Fruit fly (Drosophila melanogaster) whole organism, embryonic: ENCODE measurements around the gene trx.

Experiments used
- Awh ChIP-seq: fragments of 200-800 bp; sonication (Bioruptor generic); IDR thresholded peaks from 2 replicates; pipeline ENCODE4, ENCODE4 v1.3.6; 2022; ENCODE audit warnings: missing biosample characterization, missing genetic modification characterization
- B-H1 ChIP-seq: fragments of 200-800 bp; sonication (Bioruptor generic); IDR thresholded peaks from 3 replicates; pipeline ENCODE4 v1.3.6; 2022; ENCODE audit warnings: missing biosample characterization, missing genetic modification characterization
- B-H2 ChIP-seq: fragments of 200-800 bp; sonication (Bioruptor generic); optimal IDR thresholded peaks from 2 replicates; lab custom pipeline; 2018; ENCODE audit warnings: missing biosample characterization, mild to moderate bottlenecking, missing genetic modification characterization
- C15 ChIP-seq: fragments of 200-800 bp; sonication (Bioruptor generic); IDR thresholded peaks from 3 replicates; pipeline ENCODE4 v1.3.6; 2022; ENCODE audit warnings: missing biosample characterization, missing genetic modification characterization
- CG1024 ChIP-seq: fragments of 200-800 bp; sonication (Bioruptor generic); IDR thresholded peaks from 2 replicates; pipeline ENCODE4 v1.3.6; 2022; ENCODE audit warnings: missing biosample characterization, missing genetic modification characterization
- CG10654 ChIP-seq: fragments of 200-800 bp; sonication (Bioruptor generic); optimal IDR thresholded peaks from 2 replicates; lab custom pipeline; 2016; ENCODE audit warnings: missing biosample characterization, missing genetic modification characterization
- CG11398 ChIP-seq: fragments of 200-800 bp; sonication (Bioruptor generic); optimal IDR thresholded peaks from 2 replicates; lab custom pipeline; 2016; ENCODE audit warnings: missing biosample characterization, missing genetic modification characterization
- CG11456 ChIP-seq: fragments of 200-800 bp; sonication (Bioruptor generic); IDR thresholded peaks from 3 replicates; pipeline ENCODE4 v1.3.6; 2022; ENCODE audit warnings: missing biosample characterization, missing genetic modification characterization
- CG13424 ChIP-seq: fragments of 200-800 bp; sonication (Bioruptor generic); optimal IDR thresholded peaks from 2 replicates; lab custom pipeline; 2019; ENCODE audit warnings: missing biosample characterization, mild to moderate bottlenecking, missing genetic modification characterization, moderate library complexity
- CG14050 ChIP-seq: fragments of 200-800 bp; sonication (Bioruptor generic); IDR thresholded peaks from 3 replicates; pipeline ENCODE4 v1.3.6; 2022; ENCODE audit warnings: missing biosample characterization, missing genetic modification characterization
- CG17186 ChIP-seq: fragments of 200-800 bp; sonication (Bioruptor generic); optimal IDR thresholded peaks from 3 replicates; lab custom pipeline; 2017; ENCODE audit warnings: missing biosample characterization, missing genetic modification reagents, missing genetic modification characterization
- CG17385 ChIP-seq: fragments of 200-800 bp; sonication (Bioruptor generic); optimal IDR thresholded peaks from 3 replicates; lab custom pipeline; 2018; ENCODE audit warnings: missing biosample characterization, mild to moderate bottlenecking, missing genetic modification characterization
- CG2116 ChIP-seq: fragments of 200-800 bp; sonication (Bioruptor generic); optimal IDR thresholded peaks from 3 replicates; lab custom pipeline; 2018; ENCODE audit warnings: missing biosample characterization, mild to moderate bottlenecking, missing genetic modification characterization
- CG2120 ChIP-seq: fragments of 200-800 bp; sonication (Bioruptor generic); optimal IDR thresholded peaks from 3 replicates; lab custom pipeline; 2016; ENCODE audit warnings: missing biosample characterization, missing genetic modification characterization
- CG3065 ChIP-seq: fragments of 200-800 bp; sonication (Bioruptor generic); optimal IDR thresholded peaks from 2 replicates; lab custom pipeline; 2016; ENCODE audit warnings: missing biosample characterization, missing genetic modification characterization
- CG4617 ChIP-seq: fragments of 200-800 bp; sonication (Bioruptor generic); optimal IDR thresholded peaks from 3 replicates; lab custom pipeline; 2016; ENCODE audit warnings: missing biosample characterization, missing genetic modification characterization, borderline replicate concordance
- CG6175 ChIP-seq: fragments of 200-800 bp; sonication (Bioruptor generic); IDR thresholded peaks from 3 replicates; pipeline ENCODE4 v1.3.6; 2022; ENCODE audit warnings: missing biosample characterization, missing genetic modification characterization
- CG6272 ChIP-seq: fragments of 200-800 bp; sonication (Bioruptor generic); IDR thresholded peaks from 2 replicates; pipeline ENCODE4 v1.3.6; 2022; ENCODE audit warnings: missing biosample characterization, missing genetic modification characterization
- CG6813 ChIP-seq: fragments of 200-800 bp; sonication (Bioruptor generic); optimal IDR thresholded peaks from 2 replicates; lab custom pipeline; 2017; ENCODE audit warnings: missing biosample characterization, missing genetic modification characterization, mild to moderate bottlenecking, moderate library complexity, missing genetic modification reagents
- CG8478 ChIP-seq: fragments of >200 bp; optimal IDR thresholded peaks from 2 replicates; lab custom pipeline; 2018
- CG8924 ChIP-seq: fragments of 200-800 bp; optimal IDR thresholded peaks from 3 replicates; lab custom pipeline; 2019; ENCODE audit warnings: missing biosample characterization, mild to moderate bottlenecking, missing genetic modification characterization, moderate library complexity
- CG9727 ChIP-seq: fragments of 200-800 bp; sonication (Bioruptor generic); optimal IDR thresholded peaks from 3 replicates; lab custom pipeline; 2017; ENCODE audit warnings: missing biosample characterization, mild to moderate bottlenecking, missing genetic modification characterization
- CG9876 ChIP-seq: fragments of 200-800 bp; sonication (Bioruptor generic); optimal IDR thresholded peaks from 2 replicates; lab custom pipeline; 2016; ENCODE audit warnings: missing biosample characterization, missing genetic modification characterization
- CG9932 ChIP-seq: fragments of 200-800 bp; sonication (Bioruptor generic); IDR thresholded peaks from 2 replicates; pipeline ENCODE4 v1.3.6; 2022; ENCODE audit warnings: missing biosample characterization, missing genetic modification characterization
- NC2β ChIP-seq: fragments of 200-800 bp; sonication (Bioruptor generic); optimal IDR thresholded peaks from 2 replicates; lab custom pipeline; 2016; ENCODE audit warnings: missing biosample characterization, missing genetic modification characterization
- Optix ChIP-seq: fragments of 200-800 bp; sonication (Bioruptor generic); IDR thresholded peaks from 3 replicates; pipeline ENCODE4 v1.3.6; 2022; ENCODE audit warnings: missing biosample characterization, missing genetic modification characterization
- Ptx1 ChIP-seq: fragments of 200-800 bp; sonication (Bioruptor generic); IDR thresholded peaks from 2 replicates; pipeline ENCODE4 v1.3.6; 2022; ENCODE audit warnings: missing biosample characterization, missing genetic modification characterization
- Sin3A ChIP-seq: fragments of >200 bp; optimal IDR thresholded peaks from 2 replicates; lab custom pipeline; 2018
- Taf1 ChIP-seq: fragments of 200-800 bp; sonication (Bioruptor generic); IDR thresholded peaks from 2 replicates; pipeline ENCODE4 v1.3.6; 2022; ENCODE audit warnings: missing biosample characterization, missing genetic modification characterization
- Usf ChIP-seq: fragments of 200-800 bp; sonication (Bioruptor generic); optimal IDR thresholded peaks from 2 replicates; lab custom pipeline; 2017; ENCODE audit warnings: missing genotype, missing biosample characterization, missing genetic modification characterization
- abd-A ChIP-seq: fragments of 200-800 bp; sonication (Bioruptor generic); optimal IDR thresholded peaks from 3 replicates; lab custom pipeline; 2019; ENCODE audit warnings: missing biosample characterization, mild to moderate bottlenecking, missing genetic modification characterization, moderate library complexity
- al ChIP-seq: fragments of 200-800 bp; sonication (Bioruptor generic); IDR thresholded peaks from 2 replicates; pipeline ENCODE4 v1.3.6; 2022; ENCODE audit warnings: missing biosample characterization, missing genetic modification characterization
- cas ChIP-seq: fragments of 200-800 bp; sonication (Bioruptor generic); IDR thresholded peaks from 2 replicates; pipeline ENCODE4 v1.3.6; 2022; ENCODE audit warnings: missing biosample characterization, missing genetic modification characterization
- danr ChIP-seq: fragments of 200-800 bp; sonication (Bioruptor generic); IDR thresholded peaks from 2 replicates; pipeline ENCODE4 v1.3.6; 2022; ENCODE audit warnings: missing biosample characterization, missing genetic modification characterization
- dmrt11E ChIP-seq: fragments of 200-800 bp; sonication (Bioruptor generic); optimal IDR thresholded peaks from 3 replicates; lab custom pipeline; 2018; ENCODE audit warnings: missing biosample characterization, mild to moderate bottlenecking, missing genetic modification characterization, moderate library complexity
- dmrt99B ChIP-seq: fragments of 200-800 bp; sonication (Bioruptor generic); optimal IDR thresholded peaks from 2 replicates; lab custom pipeline; 2018; ENCODE audit warnings: missing biosample characterization, mild to moderate bottlenecking, missing genetic modification characterization, moderate library complexity
- dysf ChIP-seq: fragments of 200-800 bp; sonication (Bioruptor generic); IDR thresholded peaks from 3 replicates; pipeline ENCODE4 v1.3.6; 2022; ENCODE audit warnings: missing biosample characterization, missing genetic modification characterization
- ftz-f1 ChIP-seq: fragments of 200-800 bp; sonication (Bioruptor generic); optimal IDR thresholded peaks from 2 replicates; lab custom pipeline; 2016; ENCODE audit warnings: missing biosample characterization, missing genetic modification characterization
- fu2 ChIP-seq: fragments of 200-800 bp; sonication (Bioruptor generic); optimal IDR thresholded peaks from 2 replicates; lab custom pipeline; 2016; ENCODE audit warnings: missing biosample characterization, missing genetic modification characterization
- gce ChIP-seq: fragments of 200-800 bp; sonication (Bioruptor generic); IDR thresholded peaks from 3 replicates; pipeline ENCODE4 v1.3.6; 2022; ENCODE audit warnings: missing biosample characterization, missing genetic modification characterization
- lbe ChIP-seq: fragments of 200-800 bp; sonication (Bioruptor generic); optimal IDR thresholded peaks from 2 replicates; lab custom pipeline; 2016; ENCODE audit warnings: missing biosample characterization, mild to moderate bottlenecking, missing genetic modification characterization
- lilli ChIP-seq: fragments of 200-800 bp; sonication (Bioruptor generic); optimal IDR thresholded peaks from 3 replicates; lab custom pipeline; 2016; ENCODE audit warnings: missing biosample characterization, missing genetic modification characterization
- lmd ChIP-seq: fragments of 200-800 bp; sonication (Bioruptor generic); IDR thresholded peaks from 2 replicates; pipeline ENCODE4 v1.3.6; 2022; ENCODE audit warnings: missing biosample characterization, missing genetic modification characterization
- mirr ChIP-seq: fragments of 200-800 bp; sonication (Bioruptor generic); optimal IDR thresholded peaks from 3 replicates; lab custom pipeline; 2018; ENCODE audit warnings: missing biosample characterization, mild to moderate bottlenecking, missing genetic modification characterization
- pan ChIP-seq, 4 experiments: fragments of >200 bp in 3 of 4; fragments of 200-800 bp in 1 of 4; sonication (Bioruptor generic) in 1 of 4; optimal IDR thresholded peaks in 3 of 4; IDR thresholded peaks in 1 of 4; 2 replicates each; pipeline versions ENCODE4 v1.3.6 to Lab custom; 2017 to 2022; ENCODE audit warnings: missing biosample characterization in 2 of 4, missing genetic modification characterization in 2 of 4, mixed read lengths in 1 of 4
- pfk ChIP-seq: fragments of 200-800 bp; sonication (Bioruptor generic); optimal IDR thresholded peaks from 2 replicates; lab custom pipeline; 2018; ENCODE audit warnings: missing biosample characterization, mild to moderate bottlenecking, missing genetic modification characterization, moderate library complexity
- pho ChIP-seq: fragments of 200-800 bp; sonication (Bioruptor generic); optimal IDR thresholded peaks from 2 replicates; lab custom pipeline; 2016; ENCODE audit warnings: missing biosample characterization, missing genetic modification characterization
- phol ChIP-seq: fragments of 200-800 bp; sonication (Bioruptor generic); optimal IDR thresholded peaks from 3 replicates; lab custom pipeline; 2018; ENCODE audit warnings: missing biosample characterization, mild to moderate bottlenecking, missing genetic modification characterization, moderate library complexity
- pzg ChIP-seq: fragments of 200-800 bp; sonication (Bioruptor generic); optimal IDR thresholded peaks from 3 replicates; lab custom pipeline; 2018; ENCODE audit warnings: missing biosample characterization, mild to moderate bottlenecking, missing genetic modification characterization, moderate library complexity
- ro ChIP-seq: fragments of 200-800 bp; sonication (Bioruptor generic); IDR thresholded peaks from 2 replicates; pipeline ENCODE4 v1.3.6; 2022; ENCODE audit warnings: missing biosample characterization, missing genetic modification characterization
- sisA ChIP-seq: fragments of 200-800 bp; sonication (Bioruptor generic); IDR thresholded peaks from 2 replicates; pipeline ENCODE4 v1.3.6; 2022; ENCODE audit warnings: missing biosample characterization, missing genetic modification characterization
- slp2 ChIP-seq: fragments of 200-800 bp; sonication (Bioruptor generic); optimal IDR thresholded peaks from 2 replicates; lab custom pipeline; 2016; ENCODE audit warnings: missing biosample characterization, missing genetic modification characterization

trx gene

DNA sequence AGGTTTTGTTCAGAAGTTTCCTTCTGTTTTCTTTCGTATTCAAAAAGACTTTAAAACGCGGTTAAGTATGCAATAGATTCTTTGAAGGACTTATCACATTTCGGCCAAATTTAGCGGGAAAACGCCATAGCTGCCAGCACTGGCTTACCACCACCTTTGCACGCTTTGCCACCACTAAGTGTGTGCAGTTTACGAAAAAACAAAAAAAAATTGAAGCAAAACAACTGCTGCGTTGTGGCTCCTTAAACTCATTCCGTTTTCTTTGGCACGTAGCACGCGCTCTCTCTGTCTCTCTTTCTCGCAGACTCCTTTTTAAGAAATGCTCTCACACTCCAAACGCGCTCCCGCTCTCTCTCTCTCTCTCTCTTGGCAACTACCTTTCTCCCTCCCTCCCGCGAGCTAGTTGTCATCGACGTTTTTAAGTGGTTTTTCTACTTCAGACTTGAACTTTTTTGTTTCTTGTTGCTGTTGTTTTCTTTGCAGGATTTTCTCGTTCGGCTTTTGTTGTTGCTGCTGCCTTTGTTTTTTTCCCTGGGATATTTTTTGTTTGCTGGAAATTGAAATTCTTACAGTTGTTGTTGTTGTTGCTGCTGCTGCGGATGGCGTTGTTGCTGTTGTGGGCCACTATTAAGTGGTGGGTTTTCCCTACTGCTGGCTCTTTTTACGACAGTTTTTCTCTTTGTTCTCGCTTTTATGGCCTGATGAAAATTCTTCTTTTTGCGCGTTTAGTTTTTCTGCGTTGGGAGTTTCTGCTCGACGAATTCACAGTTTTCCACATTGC is 8.0 kb downstream of the trx start (continued):
- TF ChIP-seq phol (tag; lab: Kevin White, UChicago) = peak; percentile 15
- no peak for TF ChIP-seq ftz-f1 (GFP tag; lab: Kevin White, UChicago)
- no peak for TF ChIP-seq CG13424 (tag; lab: Kevin White, UChicago)
- TF ChIP-seq fu2 (GFP tag; lab: Kevin White, UChicago) = no peak
- no peak for TF ChIP-seq CG3065
- TF ChIP-seq CG17186 (GFP tag; lab: Kevin White, UChicago) = no peak
- TF ChIP-seq Sin3A = no peak
- no peak for TF ChIP-seq lilli (GFP tag; lab: Kevin White, UChicago)
- peak; percentile 19; the same call in 1 of the 2 replicates for TF ChIP-seq CG9932 (GFP tag; lab: Robert Waterston, UW)
- TF ChIP-seq CG8924 (tag; lab: Kevin White, UChicago) = no peak
- no peak for TF ChIP-seq al (GFP tag; lab: Robert Waterston, UW)
- TF ChIP-seq mirr (GFP tag; lab: Kevin White, UChicago) = no peak
- TF ChIP-seq gce = no peak
- no peak for TF ChIP-seq CG6813 (GFP tag; lab: Kevin White, UChicago)
- TF ChIP-seq sisA (GFP tag; lab: Robert Waterston, UW) = peak; percentile 40; the same call in 1 of the 2 replicates
- TF ChIP-seq dmrt99B (tag; lab: Kevin White, UChicago) = peak; percentile 7
- TF ChIP-seq CG17385 (GFP tag; lab: Kevin White, UChicago) = no peak
- no peak for TF ChIP-seq CG10654
- no peak for TF ChIP-seq slp2 (GFP tag; lab: Kevin White, UChicago)
- TF ChIP-seq pzg (GFP tag; lab: Kevin White, UChicago) = no peak
- no peak for TF ChIP-seq Ptx1
- no peak for TF ChIP-seq danr
- no peak for TF ChIP-seq CG4617 (GFP tag; lab: Kevin White, UChicago)
- no peak for TF ChIP-seq C15 (GFP tag; lab: Robert Waterston, UW)
- no peak for TF ChIP-seq CG2120
- TF ChIP-seq lmd = no peak
- no peak for TF ChIP-seq Taf1 (GFP tag; lab: Robert Waterston, UW)
- TF ChIP-seq CG2116 (GFP tag; lab: Kevin White, UChicago) = no peak
- TF ChIP-seq B-H1 = no peak
- TF ChIP-seq CG11456 (GFP tag; lab: Robert Waterston, UW) = no peak
- no peak for TF ChIP-seq NC2β (GFP tag; lab: Kevin White, UChicago)
- TF ChIP-seq B-H2 (GFP tag; lab: Kevin White, UChicago) = no peak
- peak; percentile 59 for TF ChIP-seq lbe (GFP tag; lab: Kevin White, UChicago)
- no peak for TF ChIP-seq Optix
- no peak for TF ChIP-seq CG1024
- TF ChIP-seq CG14050 (GFP tag; lab: Robert Waterston, UW) = no peak
- no peak for TF ChIP-seq ro
- no peak for TF ChIP-seq CG11398
- TF ChIP-seq CG9876 (GFP tag; lab: Kevin White, UChicago) = no peak
- TF ChIP-seq dmrt11E = peak; percentile 12
- TF ChIP-seq cas = no peak
- TF ChIP-seq dysf (GFP tag; lab: Robert Waterston, UW) = no peak
- TF ChIP-seq Usf (GFP tag; lab: Kevin White, UChicago) = no peak
- no peak for TF ChIP-seq CG8478 (lab: Kevin White, UChicago)
- no peak for TF ChIP-seq Awh (GFP tag; lab: Robert Waterston, UW)
- no peak for TF ChIP-seq CG9727 (GFP tag; lab: Kevin White, UChicago)
- TF ChIP-seq pho (GFP tag; lab: Kevin White, UChicago) = no peak
- TF ChIP-seq CG6175 (GFP tag; lab: Robert Waterston, UW) = no peak
- peak; percentile 89 for TF ChIP-seq abd-A (tag; lab: Kevin White, UChicago)
- no peak for TF ChIP-seq pfk
- TF ChIP-seq CG6272 (GFP tag; lab: Robert Waterston, UW) = no peak
- TF ChIP-seq pan (optimal IDR thresholded peaks at IDR 0.05; lab: Kevin White, UChicago) = no peak
- peak in 1 of 2 experiments; percentile 17 for TF ChIP-seq pan (GFP tag; optimal IDR thresholded peaks at IDR 0.05 in 1 of 2, IDR thresholded peaks at IDR 0.05 in 1 of 2)
